Worm (Caenorhabditis elegans) whole organism, young adult: ENCODE results near the gene hpo-15.

Experiments used
- B0261.1 ChIP-seq: sonication (generic microtip); optimal IDR thresholded peaks from 2 replicates; lab custom pipeline; 2016; ENCODE audit warnings: mild to moderate bottlenecking, missing genetic modification characterization, moderate library complexity, missing compliant biosample characterization
- F22D6.2 ChIP-seq: sonication (generic microtip); optimal IDR thresholded peaks from 2 replicates; lab custom pipeline; 2016; ENCODE audit warnings: mild to moderate bottlenecking, missing genetic modification characterization, missing compliant biosample characterization
- F39B2.1 ChIP-seq: fragments of 200-800 bp; sonication (Bioruptor generic); IDR thresholded peaks from 2 replicates; pipeline ENCODE4 v1.3.6; 2022; ENCODE audit warnings: missing genetic modification reagents, missing genetic modification characterization, missing compliant biosample characterization
- F57C9.4 ChIP-seq: sonication (generic microtip); optimal IDR thresholded peaks from 2 replicates; lab custom pipeline; 2017; ENCODE audit warnings: mild to moderate bottlenecking, missing genetic modification characterization, missing compliant biosample characterization
- K12H6.12 ChIP-seq: fragments of 200-800 bp; sonication (Bioruptor generic); optimal IDR thresholded peaks from 2 replicates; lab custom pipeline; 2018; ENCODE audit warnings: mild to moderate bottlenecking, missing genetic modification characterization, missing compliant biosample characterization
- T26A5.8 ChIP-seq: sonication (generic microtip); optimal IDR thresholded peaks from 2 replicates; lab custom pipeline; 2016; ENCODE audit warnings: missing genetic modification characterization, missing compliant biosample characterization
- Y53G8AR.9 ChIP-seq: fragments of 200-800 bp; sonication (Bioruptor generic); conservative IDR thresholded peaks from 2 replicates; pipeline ENCODE4 v1.3.6; 2022; ENCODE audit warnings: missing genetic modification reagents, missing genetic modification characterization, missing compliant biosample characterization
- aptf-2 ChIP-seq: fragments of 200-800 bp; sonication (Bioruptor generic); conservative IDR thresholded peaks from 2 replicates; pipeline ENCODE4 v1.3.6; 2022; ENCODE audit warnings: missing genetic modification reagents, missing genetic modification characterization, missing compliant biosample characterization
- atf-7 ChIP-seq: sonication (generic microtip); optimal IDR thresholded peaks from 2 replicates; lab custom pipeline; 2017; ENCODE audit warnings: mild to moderate bottlenecking, missing genetic modification characterization, missing compliant biosample characterization
- athp-1 ChIP-seq: sonication (generic microtip); optimal IDR thresholded peaks from 2 replicates; lab custom pipeline; 2017; ENCODE audit warnings: mild to moderate bottlenecking, missing genetic modification characterization, missing compliant biosample characterization
- attf-6 ChIP-seq: fragments of 200-800 bp; sonication (Bioruptor generic); IDR thresholded peaks from 2 replicates; pipeline ENCODE4 v1.3.6; 2022; ENCODE audit warnings: missing genetic modification reagents, missing genetic modification characterization, missing compliant biosample characterization
- bed-1 ChIP-seq: fragments of 200-800 bp; sonication (Bioruptor generic); IDR thresholded peaks from 2 replicates; pipeline ENCODE4 v1.3.6; 2022; ENCODE audit warnings: missing genetic modification reagents, missing genetic modification characterization, missing compliant biosample characterization
- bed-2 ChIP-seq: fragments of 200-800 bp; sonication (Bioruptor generic); IDR thresholded peaks from 2 replicates; pipeline ENCODE4 v1.3.6; 2022; ENCODE audit warnings: missing genetic modification reagents, missing genetic modification characterization, missing compliant biosample characterization
- cebp-1 ChIP-seq, 2 experiments: fragments of 200-800 bp in 1 of 2; sonication (Bioruptor generic) in 1 of 2; sonication (generic microtip) in 1 of 2; IDR thresholded peaks in 1 of 2; optimal IDR thresholded peaks in 1 of 2; 2 replicates each; pipeline versions ENCODE4 v1.3.6 to Lab custom; 2017 to 2022; ENCODE audit warnings: missing compliant biosample characterization in 2 of 2, missing genetic modification characterization in 2 of 2, mild to moderate bottlenecking in 1 of 2, missing genetic modification reagents in 1 of 2, moderate library complexity in 1 of 2
- cebp-2 ChIP-seq: fragments of 200-800 bp; sonication (Bioruptor generic); IDR thresholded peaks from 2 replicates; pipeline ENCODE4 v1.3.6; 2022; ENCODE audit warnings: missing genetic modification characterization, missing compliant biosample characterization
- ceh-100 ChIP-seq: fragments of 200-800 bp; sonication (Bioruptor generic); IDR thresholded peaks from 2 replicates; pipeline ENCODE4 v1.3.6; 2022; ENCODE audit warnings: missing genetic modification reagents, missing genetic modification characterization, missing compliant biosample characterization
- ceh-91 ChIP-seq: fragments of 200-800 bp; sonication (Bioruptor generic); IDR thresholded peaks from 2 replicates; pipeline ENCODE4 v1.3.6; 2022; ENCODE audit warnings: missing genetic modification reagents, missing genetic modification characterization, missing compliant biosample characterization
- egrh-3 ChIP-seq: fragments of 200-800 bp; sonication (Bioruptor generic); IDR thresholded peaks from 2 replicates; pipeline ENCODE4 v1.3.6; 2022; ENCODE audit warnings: missing genetic modification reagents, missing genetic modification characterization, missing compliant biosample characterization
- ekl-4 ChIP-seq: fragments of 200-800 bp; sonication (Bioruptor generic); IDR thresholded peaks from 2 replicates; pipeline ENCODE4 v1.3.6; 2022; ENCODE audit warnings: missing genetic modification reagents, missing genetic modification characterization, missing compliant biosample characterization
- ets-4 ChIP-seq: fragments of 200-800 bp; sonication (Bioruptor generic); optimal IDR thresholded peaks from 2 replicates; lab custom pipeline; 2018; ENCODE audit warnings: mild to moderate bottlenecking, missing genetic modification characterization, missing compliant biosample characterization
- him-1 ChIP-seq: sonication (generic microtip); optimal IDR thresholded peaks from 2 replicates; lab custom pipeline; 2016; ENCODE audit warnings: missing genotype, missing genetic modification reagents, missing genetic modification characterization, missing compliant biosample characterization
- hmg-20 ChIP-seq: fragments of 200-800 bp; sonication (Bioruptor generic); IDR thresholded peaks from 2 replicates; pipeline ENCODE4 v1.3.6; 2022; ENCODE audit warnings: missing genetic modification reagents, missing genetic modification characterization, missing compliant biosample characterization
- hrde-1 ChIP-seq: sonication (generic microtip); optimal IDR thresholded peaks from 2 replicates; lab custom pipeline; 2016; ENCODE audit warnings: missing genetic modification characterization, mild to moderate bottlenecking, missing compliant biosample characterization, moderate library complexity, missing genotype, missing genetic modification reagents, borderline replicate concordance
- let-526 ChIP-seq: fragments of 200-800 bp; sonication (Bioruptor generic); IDR thresholded peaks from 2 replicates; pipeline ENCODE4 v1.3.6; 2022; ENCODE audit warnings: missing genetic modification reagents, missing genetic modification characterization, missing compliant biosample characterization
- lin-35 ChIP-seq, 3 experiments: fragments of 150-350 bp in 2 of 3; sonication (generic microtip) in 1 of 3; optimal IDR thresholded peaks; 2 replicates each; lab custom pipeline; 2014 to 2018; ENCODE audit warnings: missing biosample characterization in 3 of 3, missing genetic modification characterization in 3 of 3, missing genetic modification reagents in 3 of 3
- lsy-27 ChIP-seq: sonication (generic microtip); optimal IDR thresholded peaks from 2 replicates; lab custom pipeline; 2017; ENCODE audit warnings: missing genetic modification characterization, mild to moderate bottlenecking, missing compliant biosample characterization, antibody characterized with exemption, missing genotype, borderline replicate concordance; ENCODE audit not compliant: insufficient read depth
- madf-8 ChIP-seq: fragments of 200-800 bp; sonication (Bioruptor generic); conservative IDR thresholded peaks from 2 replicates; pipeline ENCODE4 v1.3.6; 2022; ENCODE audit warnings: missing genetic modification reagents, missing genetic modification characterization, missing compliant biosample characterization
- mel-28 ChIP-seq: sonication (generic microtip); optimal IDR thresholded peaks from 2 replicates; lab custom pipeline; 2016; ENCODE audit warnings: borderline replicate concordance, mild to moderate bottlenecking, missing genetic modification characterization, missing compliant biosample characterization
- mes-4 ChIP-seq: sonication (generic microtip); optimal IDR thresholded peaks from 2 replicates; lab custom pipeline; 2016; ENCODE audit warnings: missing genotype, missing genetic modification characterization, missing compliant biosample characterization
- nfya-1 ChIP-seq: sonication (generic microtip); optimal IDR thresholded peaks from 2 replicates; lab custom pipeline; 2017; ENCODE audit warnings: antibody characterized with exemption, missing compliant biosample characterization, missing genetic modification characterization, borderline replicate concordance; ENCODE audit not compliant: insufficient read depth
- nfya-2 ChIP-seq: fragments of 200-800 bp; sonication (Bioruptor generic); IDR thresholded peaks from 2 replicates; pipeline ENCODE4 v1.3.6; 2022; ENCODE audit warnings: missing genetic modification reagents, missing genetic modification characterization, missing compliant biosample characterization
- nhr-80 ChIP-seq: sonication (generic microtip); optimal IDR thresholded peaks from 2 replicates; lab custom pipeline; 2016; ENCODE audit warnings: missing genetic modification characterization, missing compliant biosample characterization
- sea-2 ChIP-seq: fragments of 200-800 bp; sonication (Bioruptor generic); IDR thresholded peaks from 2 replicates; pipeline ENCODE4 v1.3.6; 2022; ENCODE audit warnings: missing genetic modification characterization, missing compliant biosample characterization
- snpc-1.3 ChIP-seq: sonication (generic microtip); optimal IDR thresholded peaks from 2 replicates; lab custom pipeline; 2017; ENCODE audit warnings: missing genetic modification characterization, mild to moderate bottlenecking, missing compliant biosample characterization, antibody characterized with exemption, moderate library complexity, missing genotype, missing genetic modification reagents; ENCODE audit not compliant: insufficient read depth
- tbp1 ChIP-seq: fragments of 200-800 bp; sonication (Bioruptor generic); optimal IDR thresholded peaks from 2 replicates; lab custom pipeline; 2018; ENCODE audit warnings: mild to moderate bottlenecking, missing genetic modification characterization, missing compliant biosample characterization
- tbx-9 ChIP-seq: sonication (generic microtip); optimal IDR thresholded peaks from 2 replicates; lab custom pipeline; 2016; ENCODE audit warnings: borderline replicate concordance, missing genetic modification characterization, inconsistent platforms, missing compliant biosample characterization
- tlf-1 ChIP-seq: fragments of 200-800 bp; sonication (Bioruptor generic); optimal IDR thresholded peaks from 2 replicates; lab custom pipeline; 2018; ENCODE audit warnings: mild to moderate bottlenecking, missing genetic modification characterization, missing compliant biosample characterization
- xnd-1 ChIP-seq: sonication (generic microtip); optimal IDR thresholded peaks from 2 replicates; lab custom pipeline; 2016; ENCODE audit warnings: missing genotype, missing genetic modification reagents, missing genetic modification characterization, missing compliant biosample characterization
- ztf-18 ChIP-seq: sonication (generic microtip); optimal IDR thresholded peaks from 2 replicates; lab custom pipeline; 2016; ENCODE audit warnings: missing genotype, mild to moderate bottlenecking, missing genetic modification characterization, missing compliant biosample characterization

The hpo-15 gene

DNA sequence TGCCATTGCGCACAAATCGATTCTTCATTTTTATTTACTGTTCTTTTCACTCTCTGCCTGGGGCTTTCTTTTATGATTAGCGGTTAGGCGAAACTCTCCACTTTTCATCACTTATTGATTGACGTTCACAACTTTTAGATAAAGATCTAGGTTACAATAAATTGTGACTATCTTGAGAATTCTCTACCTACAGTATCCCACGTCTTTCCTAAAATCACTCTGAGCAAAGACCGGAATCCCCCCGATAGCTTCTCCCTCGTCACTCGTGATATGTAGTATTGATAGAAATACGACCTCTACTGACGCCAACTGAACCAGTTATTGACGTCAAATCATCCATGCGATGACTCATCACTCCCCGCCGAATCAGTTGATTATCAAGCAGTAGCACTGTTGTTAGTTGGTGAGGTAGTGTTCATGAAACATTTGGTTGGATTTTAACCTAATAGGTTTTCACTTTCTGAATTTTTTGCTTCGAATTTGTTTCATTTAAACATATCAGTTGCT, 8.2 kb upstream of the hpo-15 start, which contains the start of gene hir-1:
TSS of gene hir-1 (plus strand) at position 405 of the 507 bp plus-strand sequence.
- TF ChIP-seq snpc-1.3 (tag; lab: Kevin White, UChicago): no peak
- TF ChIP-seq F57C9.4: no peak
- no peak for TF ChIP-seq aptf-2 (GFP tag; lab: Robert Waterston, UW)
- TF ChIP-seq lsy-27: no peak
- no peak for TF ChIP-seq nfya-2 (GFP tag; lab: Robert Waterston, UW)
- no peak for TF ChIP-seq madf-8
- no peak for TF ChIP-seq xnd-1 (tag; lab: Kevin White, UChicago)
- TF ChIP-seq Y53G8AR.9: no peak
- TF ChIP-seq let-526 (GFP tag; lab: Robert Waterston, UW): no peak
- no peak for TF ChIP-seq ekl-4 (GFP tag; lab: Robert Waterston, UW)
- TF ChIP-seq tbx-9 (tag; lab: Kevin White, UChicago): no peak
- TF ChIP-seq F39B2.1: no peak
- no peak for TF ChIP-seq ceh-91 (GFP tag; lab: Robert Waterston, UW)
- no peak for TF ChIP-seq nfya-1 (tag; lab: Kevin White, UChicago)
- TF ChIP-seq tbp1 (GFP tag; lab: Kevin White, UChicago): no peak
- TF ChIP-seq B0261.1 (tag; lab: Kevin White, UChicago): no peak
- no peak for TF ChIP-seq him-1 (tag; lab: Kevin White, UChicago)
- no peak for TF ChIP-seq hmg-20 (GFP tag; lab: Robert Waterston, UW)

- TF ChIP-seq cebp-1 (GFP tag; IDR thresholded peaks at IDR 0.05; lab: Robert Waterston, UW): no peak
- TF ChIP-seq cebp-1 (tag; optimal IDR thresholded peaks at IDR 0.05; lab: Kevin White, UChicago): peak; percentile 37
- peak; percentile 49 for TF ChIP-seq ets-4 (GFP tag; lab: Kevin White, UChicago)
- no peak for TF ChIP-seq mel-28 (tag; lab: Kevin White, UChicago)
- TF ChIP-seq atf-7 (tag; lab: Kevin White, UChicago): peak; percentile 49
- no peak for TF ChIP-seq athp-1 (tag; lab: Kevin White, UChicago)
- peak; percentile 86 for TF ChIP-seq nhr-80 (tag; lab: Kevin White, UChicago)
- no peak for TF ChIP-seq egrh-3 (GFP tag; lab: Robert Waterston, UW)
Measured at ce11 chrV:5512559-5512958, 1.1 kb downstream of the hpo-15 start.

ce11 chrV:5511720-5512119, 1.9 kb downstream of the hpo-15 start:
- TF ChIP-seq bed-1 (GFP tag; lab: Robert Waterston, UW) (no peak), nhr-80 (tag; lab: Kevin White, UChicago) (peak; percentile 8)

ce11 chrV:5509966-5510365, 3.7 kb downstream of the hpo-15 start:
- no peak for TF ChIP-seq tlf-1
- TF ChIP-seq bed-2 (GFP tag; lab: Robert Waterston, UW): no peak
- no peak for TF ChIP-seq K12H6.12 (tag; lab: Kevin White, UChicago)
- TF ChIP-seq ztf-18: peak; percentile 31
- TF ChIP-seq nhr-80 (tag; lab: Kevin White, UChicago): peak; percentile 78
- no peak for TF ChIP-seq hrde-1

DNA sequence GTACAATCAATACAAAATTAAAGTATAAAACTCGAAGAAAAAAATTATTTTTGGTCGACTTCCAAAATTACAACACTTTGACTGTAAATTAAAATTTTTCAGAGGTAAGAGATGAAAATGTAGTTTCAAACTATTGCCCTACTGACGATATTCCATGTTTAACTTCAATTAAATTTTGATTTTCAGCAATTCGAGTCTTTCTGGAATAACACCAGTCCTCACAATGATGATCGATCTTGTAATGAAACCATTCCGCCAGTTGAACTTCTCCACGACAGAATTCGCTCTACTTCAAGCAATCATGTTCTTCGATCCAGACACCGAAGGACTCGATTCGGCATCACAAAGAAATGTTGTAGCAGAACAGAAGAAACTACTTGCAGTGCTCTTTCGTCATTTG, 4.5 kb downstream of the hpo-15 start:
- TF ChIP-seq F22D6.2 (tag; lab: Kevin White, UChicago) (no peak), hrde-1 (no peak), lin-35 (GFP tag; optimal IDR thresholded peaks at IDR 0.05; lab: Kevin White, UChicago) (no peak), cebp-2 (GFP tag; lab: Robert Waterston, UW) (no peak), sea-2 (GFP tag; lab: Robert Waterston, UW) (no peak), mes-4 (tag; lab: Kevin White, UChicago) (no peak), T26A5.8 (tag; lab: Kevin White, UChicago) (no peak), attf-6 (no peak), tbp1 (GFP tag; lab: Kevin White, UChicago) (no peak), ceh-100 (GFP tag; lab: Robert Waterston, UW) (no peak)
